Worm (Caenorhabditis elegans) whole organism, late embryonic: ENCODE results near the gene F23H11.5.
A peak's percentile ranks its signal among the peaks of the same experiment; 100 is the strongest.

Experiments used
- K09A11.1 ChIP-seq: sonication (generic microtip); optimal IDR thresholded peaks from 2 replicates; lab custom pipeline; 2017; ENCODE audit warnings: antibody characterized with exemption, mild to moderate bottlenecking, missing genetic modification characterization, missing compliant biosample characterization; ENCODE audit not compliant: insufficient read depth
- T23F11.4 ChIP-seq: fragments of 200-800 bp; sonication (Bioruptor generic); optimal IDR thresholded peaks from 2 replicates; lab custom pipeline; 2018; ENCODE audit warnings: mild to moderate bottlenecking, missing genetic modification characterization, missing compliant biosample characterization
- ahr-1 ChIP-seq: sonication (generic microtip); optimal IDR thresholded peaks from 2 replicates; lab custom pipeline; 2016; ENCODE audit warnings: missing genetic modification characterization, missing compliant biosample characterization
- ceh-18 ChIP-seq: sonication (generic microtip); optimal IDR thresholded peaks from 2 replicates; lab custom pipeline; 2016; ENCODE audit warnings: missing genetic modification characterization, missing compliant biosample characterization
- ceh-24 ChIP-seq: sonication (generic microtip); optimal IDR thresholded peaks from 2 replicates; lab custom pipeline; 2016; ENCODE audit warnings: mild to moderate bottlenecking, missing genetic modification characterization, missing compliant biosample characterization
- ceh-30 ChIP-seq: fragments of 150-350 bp; optimal IDR thresholded peaks from 2 replicates; lab custom pipeline; 2014; ENCODE audit warnings: missing biosample characterization, missing genetic modification characterization
- ceh-31 ChIP-seq: sonication (generic microtip); optimal IDR thresholded peaks from 2 replicates; lab custom pipeline; 2016; ENCODE audit warnings: missing genetic modification characterization, missing compliant biosample characterization
- ceh-34 ChIP-seq: sonication (generic microtip); optimal IDR thresholded peaks from 2 replicates; lab custom pipeline; 2016; ENCODE audit warnings: mild to moderate bottlenecking, missing genetic modification characterization, missing compliant biosample characterization
- ceh-48 ChIP-seq: sonication (generic microtip); optimal IDR thresholded peaks from 2 replicates; lab custom pipeline; 2016; ENCODE audit warnings: missing genetic modification characterization, inconsistent platforms, missing compliant biosample characterization
- ceh-9 ChIP-seq: sonication (generic microtip); optimal IDR thresholded peaks from 2 replicates; lab custom pipeline; 2016; ENCODE audit warnings: mild to moderate bottlenecking, missing genetic modification characterization, inconsistent platforms, missing compliant biosample characterization
- che-1 ChIP-seq: sonication (generic microtip); optimal IDR thresholded peaks from 2 replicates; lab custom pipeline; 2016; ENCODE audit warnings: mild to moderate bottlenecking, missing genetic modification characterization, missing compliant biosample characterization
- dmd-4 ChIP-seq: sonication (generic microtip); optimal IDR thresholded peaks from 2 replicates; lab custom pipeline; 2016; ENCODE audit warnings: borderline replicate concordance, missing genetic modification characterization, missing compliant biosample characterization
- dve-1 ChIP-seq: sonication (generic microtip); optimal IDR thresholded peaks from 2 replicates; lab custom pipeline; 2017; ENCODE audit warnings: antibody characterized with exemption, mild to moderate bottlenecking, missing genetic modification characterization, missing compliant biosample characterization
- elt-4 ChIP-seq: sonication (generic microtip); optimal IDR thresholded peaks from 2 replicates; lab custom pipeline; 2016; ENCODE audit warnings: missing genetic modification characterization, missing compliant biosample characterization
- eyg-1 ChIP-seq: sonication (generic microtip); optimal IDR thresholded peaks from 2 replicates; lab custom pipeline; 2016; ENCODE audit warnings: missing genotype, missing genetic modification characterization, missing compliant biosample characterization
- fkh-6 ChIP-seq: sonication (generic microtip); optimal IDR thresholded peaks from 2 replicates; lab custom pipeline; 2016; ENCODE audit warnings: missing genetic modification characterization, missing compliant biosample characterization
- gmeb-2 ChIP-seq: sonication (generic microtip); optimal IDR thresholded peaks from 2 replicates; lab custom pipeline; 2016; ENCODE audit warnings: missing genetic modification characterization, inconsistent platforms, missing compliant biosample characterization
- hlh-13 ChIP-seq: fragments of 200-800 bp; sonication (Bioruptor generic); optimal IDR thresholded peaks from 2 replicates; lab custom pipeline; 2018; ENCODE audit warnings: mild to moderate bottlenecking, missing genetic modification characterization, missing compliant biosample characterization
- hlh-15 ChIP-seq: sonication (generic microtip); optimal IDR thresholded peaks from 2 replicates; lab custom pipeline; 2016; ENCODE audit warnings: missing genetic modification characterization, missing compliant biosample characterization
- hlh-8 ChIP-seq: sonication (generic microtip); optimal IDR thresholded peaks from 2 replicates; lab custom pipeline; 2016; ENCODE audit warnings: missing genotype, missing genetic modification characterization, missing compliant biosample characterization
- lim-6 ChIP-seq: sonication (generic microtip); optimal IDR thresholded peaks from 2 replicates; lab custom pipeline; 2016; ENCODE audit warnings: missing genetic modification characterization, missing compliant biosample characterization
- lin-11 ChIP-seq: fragments of 200-800 bp; sonication (Bioruptor generic); optimal IDR thresholded peaks from 2 replicates; lab custom pipeline; 2018; ENCODE audit warnings: mild to moderate bottlenecking, missing genetic modification characterization, missing compliant biosample characterization
- madf-2 ChIP-seq: sonication (generic microtip); optimal IDR thresholded peaks from 2 replicates; lab custom pipeline; 2017; ENCODE audit warnings: missing genetic modification characterization, missing compliant biosample characterization
- nfya-1 ChIP-seq: sonication (generic microtip); optimal IDR thresholded peaks from 2 replicates; lab custom pipeline; 2017; ENCODE audit warnings: missing genetic modification characterization, mild to moderate bottlenecking, missing compliant biosample characterization, antibody characterized with exemption, moderate library complexity
- nhr-11 ChIP-seq: fragments of 150-350 bp; optimal IDR thresholded peaks from 2 replicates; lab custom pipeline; 2014; ENCODE audit warnings: missing biosample characterization, missing genetic modification characterization
- nhr-232 ChIP-seq: sonication (generic microtip); optimal IDR thresholded peaks from 2 replicates; lab custom pipeline; 2016; ENCODE audit warnings: missing genetic modification characterization, missing compliant biosample characterization
- npax-4 ChIP-seq: sonication (generic microtip); optimal IDR thresholded peaks from 2 replicates; lab custom pipeline; 2016; ENCODE audit warnings: missing genetic modification characterization, missing compliant biosample characterization
- odd-2 ChIP-seq: sonication (generic microtip); optimal IDR thresholded peaks from 2 replicates; lab custom pipeline; 2017; ENCODE audit warnings: antibody characterized with exemption, mild to moderate bottlenecking, missing genetic modification characterization, missing compliant biosample characterization
- pag-3 ChIP-seq: sonication (generic microtip); optimal IDR thresholded peaks from 2 replicates; lab custom pipeline; 2016; ENCODE audit warnings: missing compliant biosample characterization, missing genetic modification characterization, borderline replicate concordance
- pat-9 ChIP-seq: fragments of 200-800 bp; sonication (Bioruptor generic); optimal IDR thresholded peaks from 2 replicates; lab custom pipeline; 2018; ENCODE audit warnings: mild to moderate bottlenecking, missing genetic modification characterization, moderate library complexity, missing compliant biosample characterization
- pax-1 ChIP-seq: fragments of 150-350 bp; optimal IDR thresholded peaks from 2 replicates; lab custom pipeline; 2014; ENCODE audit warnings: missing biosample characterization, missing genetic modification characterization
- pha-2 ChIP-seq: sonication (generic microtip); optimal IDR thresholded peaks from 2 replicates; lab custom pipeline; 2017; ENCODE audit warnings: mild to moderate bottlenecking, missing genetic modification characterization, missing compliant biosample characterization
- pha-4 ChIP-seq: fragments of 150-350 bp; optimal IDR thresholded peaks from 2 replicates; lab custom pipeline; 2018; ENCODE audit warnings: missing biosample characterization, missing genetic modification reagents, missing genetic modification characterization
- pqm-1 ChIP-seq: sonication (generic microtip); optimal IDR thresholded peaks from 2 replicates; lab custom pipeline; 2016; ENCODE audit warnings: missing genetic modification characterization, missing compliant biosample characterization
- ref-2 ChIP-seq: sonication (generic microtip); optimal IDR thresholded peaks from 2 replicates; lab custom pipeline; 2016; ENCODE audit warnings: missing genetic modification characterization, missing compliant biosample characterization
- sdc-2 ChIP-seq: sonication (generic microtip); optimal IDR thresholded peaks from 2 replicates; lab custom pipeline; 2016; ENCODE audit warnings: missing genotype, missing genetic modification characterization, missing compliant biosample characterization
- sox-2 ChIP-seq: fragments of 200-800 bp; sonication (Bioruptor generic); IDR thresholded peaks from 2 replicates; pipeline ENCODE4 v1.3.6; 2022; ENCODE audit warnings: missing genetic modification reagents, missing genetic modification characterization, missing compliant biosample characterization
- sox-4 ChIP-seq: sonication (generic microtip); optimal IDR thresholded peaks from 2 replicates; lab custom pipeline; 2017; ENCODE audit warnings: mild to moderate bottlenecking, missing genetic modification characterization, inconsistent platforms, missing compliant biosample characterization
- syd-9 ChIP-seq: sonication (generic microtip); optimal IDR thresholded peaks from 2 replicates; lab custom pipeline; 2016; ENCODE audit warnings: mild to moderate bottlenecking, missing genetic modification characterization, moderate library complexity, missing compliant biosample characterization
- tbx-7 ChIP-seq: sonication (generic microtip); optimal IDR thresholded peaks from 2 replicates; lab custom pipeline; 2016; ENCODE audit warnings: missing genotype, missing genetic modification characterization, missing compliant biosample characterization
- ttx-3 ChIP-seq: sonication (generic microtip); optimal IDR thresholded peaks from 2 replicates; lab custom pipeline; 2016; ENCODE audit warnings: missing genetic modification reagents, missing genetic modification characterization, missing compliant biosample characterization
- unc-3 ChIP-seq, 2 experiments: fragments of 200-800 bp in 1 of 2; sonication (Bioruptor generic) in 1 of 2; sonication (generic microtip) in 1 of 2; conservative IDR thresholded peaks in 1 of 2; optimal IDR thresholded peaks in 1 of 2; 2 replicates each; pipeline versions ENCODE4 v1.3.6 to Lab custom; 2016 to 2022; ENCODE audit warnings: missing compliant biosample characterization in 2 of 2, missing genetic modification characterization in 2 of 2, missing genetic modification reagents in 1 of 2
- unc-42 ChIP-seq: sonication (generic microtip); optimal IDR thresholded peaks from 2 replicates; lab custom pipeline; 2016; ENCODE audit warnings: missing genotype, missing genetic modification characterization, missing compliant biosample characterization
- unc-86 ChIP-seq: sonication (generic microtip); optimal IDR thresholded peaks from 2 replicates; lab custom pipeline; 2016; ENCODE audit warnings: missing genetic modification characterization, missing compliant biosample characterization
- ztf-16 ChIP-seq: sonication (generic microtip); optimal IDR thresholded peaks from 2 replicates; lab custom pipeline; 2017; ENCODE audit warnings: missing genetic modification characterization, missing compliant biosample characterization

The F23H11.5 gene

ce11 chrIII:907990-908389, 2.4 kb downstream of the F23H11.5 start:
- TF ChIP-seq nfya-1 (tag; lab: Kevin White, UChicago) (peak; percentile 30), ceh-24 (tag; lab: Kevin White, UChicago) (no peak), pha-4 (tag; lab: Kevin White, UChicago) (no peak), unc-42 (no peak), dmd-4 (tag; lab: Kevin White, UChicago) (no peak), T23F11.4 (no peak), ceh-9 (tag; lab: Kevin White, UChicago) (no peak), lim-6 (tag; lab: Kevin White, UChicago) (no peak)

ce11 chrIII:907311-907710, 3.1 kb downstream of the F23H11.5 start, which contains the start of gene F23H11.4:
TSS of gene F23H11.4 (minus strand) at chrIII:907539.
- no peak for TF ChIP-seq npax-4 (tag; lab: Kevin White, UChicago)
- TF ChIP-seq syd-9 (tag; lab: Kevin White, UChicago) = no peak
- TF ChIP-seq ref-2 = no peak
- TF ChIP-seq pag-3 (tag; lab: Kevin White, UChicago) = no peak
- no peak for TF ChIP-seq tbx-7 (tag; lab: Kevin White, UChicago)

ce11 chrIII:901600-902250, 8.7 kb downstream of the F23H11.5 start:
- no peak for TF ChIP-seq pha-2
- TF ChIP-seq nhr-11 (tag; lab: Kevin White, UChicago) = no peak
- TF ChIP-seq ceh-24 (tag; lab: Kevin White, UChicago) = no peak
- TF ChIP-seq ztf-16 (tag; lab: Kevin White, UChicago) = no peak
- TF ChIP-seq madf-2 (tag; lab: Kevin White, UChicago) = no peak
- TF ChIP-seq che-1 = no peak
- no peak for TF ChIP-seq fkh-6
- no peak for TF ChIP-seq dve-1
- TF ChIP-seq hlh-8 = no peak
- no peak for TF ChIP-seq ceh-34 (tag; lab: Kevin White, UChicago)
- TF ChIP-seq ttx-3 (tag; lab: Kevin White, UChicago) = no peak
- TF ChIP-seq dmd-4 (tag; lab: Kevin White, UChicago) = no peak
- TF ChIP-seq sox-4 (tag; lab: Kevin White, UChicago) = no peak
- no peak for TF ChIP-seq hlh-15 (tag; lab: Kevin White, UChicago)

- no peak for TF ChIP-seq ttx-3 (tag; lab: Kevin White, UChicago)
- TF ChIP-seq ceh-31 (tag; lab: Kevin White, UChicago) = no peak
- TF ChIP-seq gmeb-2 = no peak
- TF ChIP-seq elt-4 (tag; lab: Kevin White, UChicago) = no peak
- no peak for TF ChIP-seq pqm-1 (tag; lab: Kevin White, UChicago)
- TF ChIP-seq unc-3 (GFP tag; conservative IDR thresholded peaks at IDR 0.05; lab: Robert Waterston, UW) = no peak
- no peak for TF ChIP-seq unc-3 (tag; optimal IDR thresholded peaks at IDR 0.05; lab: Kevin White, UChicago)
- no peak for TF ChIP-seq unc-86 (tag; lab: Kevin White, UChicago)
- TF ChIP-seq pat-9 (tag; lab: Kevin White, UChicago) = no peak
- TF ChIP-seq pax-1 (tag; lab: Kevin White, UChicago) = no peak
- no peak for TF ChIP-seq nhr-232 (tag; lab: Kevin White, UChicago)
Measured at ce11 chrIII:901148-901547, 9.2 kb downstream of the F23H11.5 start, which contains the start of gene sucl-2. TSS of gene sucl-2 (minus strand) at chrIII:901412.

ce11 chrIII:900134-900533, 10.3 kb downstream of the F23H11.5 start:
- TF ChIP-seq nhr-232 (tag; lab: Kevin White, UChicago) (no peak), ref-2 (no peak), ceh-48 (tag; lab: Kevin White, UChicago) (no peak), K09A11.1 (tag; lab: Kevin White, UChicago) (no peak), ceh-18 (tag; lab: Kevin White, UChicago) (no peak), gmeb-2 (no peak), odd-2 (tag; lab: Kevin White, UChicago) (no peak), sox-2 (GFP tag; lab: Robert Waterston, UW) (no peak), ahr-1 (no peak), hlh-13 (GFP tag; lab: Kevin White, UChicago) (no peak), ceh-30 (tag; lab: Kevin White, UChicago) (no peak), sdc-2 (tag; lab: Kevin White, UChicago) (no peak), lin-11 (tag; lab: Kevin White, UChicago) (no peak), tbx-7 (tag; lab: Kevin White, UChicago) (no peak), nfya-1 (tag; lab: Kevin White, UChicago) (no peak), eyg-1 (no peak)
